Worm (Caenorhabditis elegans) whole organism, dauer: ENCODE data around the gene ceh-87.
"Not testable (repeated sequence)": the region's sequence is repeated elsewhere in the genome, so short reads cannot be mapped to it uniquely, and the experiment has no call there.

Source experiments
- unc-62 ChIP-seq: sonication (generic microtip); optimal IDR thresholded peaks from 2 replicates; lab custom pipeline; 2017; ENCODE audit warnings: missing biosample characterization, missing genetic modification reagents, missing genetic modification characterization

Gene ceh-87

DNA sequence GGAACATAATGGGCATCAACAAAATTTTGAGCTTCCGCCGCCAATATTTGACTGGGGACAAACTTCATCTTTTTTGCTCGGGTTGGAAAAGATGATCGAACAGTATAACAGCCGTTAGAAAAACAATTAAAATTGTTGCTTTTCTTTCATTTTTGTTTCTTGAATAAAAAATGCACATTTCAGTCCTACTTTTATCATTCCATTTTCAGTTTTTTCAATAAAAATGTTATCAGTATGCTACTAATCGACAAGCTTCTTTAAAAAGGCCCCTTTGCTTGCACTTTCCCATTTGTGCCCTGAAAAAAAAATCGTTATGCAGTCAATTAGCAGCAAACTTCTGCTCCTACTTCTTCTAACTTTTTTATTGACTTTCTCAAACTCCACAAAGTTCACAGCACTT, 42.3 kb downstream of the ceh-87 start, which contains the start of gene F22E5.7:
TSS of gene F22E5.7 (plus strand) at position 301 of the 400 bp plus-strand sequence.
- no peak for TF ChIP-seq unc-62 (GFP tag; lab: Kevin White, UChicago)

DNA sequence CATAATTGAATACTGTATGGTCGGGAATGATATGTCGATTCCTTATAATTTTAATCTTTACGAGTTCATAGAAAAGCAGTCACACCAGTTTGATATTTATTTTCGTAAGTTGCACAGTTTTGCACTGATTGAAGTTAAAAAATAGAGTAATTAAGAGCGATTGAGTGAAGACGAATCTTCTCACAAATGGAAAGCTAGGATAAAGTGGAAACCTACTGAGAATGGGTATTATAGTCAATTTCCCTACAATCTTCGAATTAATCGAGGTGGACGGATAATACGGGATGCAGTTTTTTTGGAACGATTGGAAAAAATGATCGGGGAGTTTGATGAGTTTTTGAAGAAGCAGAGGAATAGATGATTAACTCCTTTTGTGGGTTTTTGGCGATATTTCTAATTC, 43.1 kb downstream of the ceh-87 start, which contains the start of gene F22E5.23:
TSS of gene F22E5.23 (plus strand) at position 301 of the 400 bp plus-strand sequence.
- TF ChIP-seq unc-62 (GFP tag; lab: Kevin White, UChicago) = no peak

DNA sequence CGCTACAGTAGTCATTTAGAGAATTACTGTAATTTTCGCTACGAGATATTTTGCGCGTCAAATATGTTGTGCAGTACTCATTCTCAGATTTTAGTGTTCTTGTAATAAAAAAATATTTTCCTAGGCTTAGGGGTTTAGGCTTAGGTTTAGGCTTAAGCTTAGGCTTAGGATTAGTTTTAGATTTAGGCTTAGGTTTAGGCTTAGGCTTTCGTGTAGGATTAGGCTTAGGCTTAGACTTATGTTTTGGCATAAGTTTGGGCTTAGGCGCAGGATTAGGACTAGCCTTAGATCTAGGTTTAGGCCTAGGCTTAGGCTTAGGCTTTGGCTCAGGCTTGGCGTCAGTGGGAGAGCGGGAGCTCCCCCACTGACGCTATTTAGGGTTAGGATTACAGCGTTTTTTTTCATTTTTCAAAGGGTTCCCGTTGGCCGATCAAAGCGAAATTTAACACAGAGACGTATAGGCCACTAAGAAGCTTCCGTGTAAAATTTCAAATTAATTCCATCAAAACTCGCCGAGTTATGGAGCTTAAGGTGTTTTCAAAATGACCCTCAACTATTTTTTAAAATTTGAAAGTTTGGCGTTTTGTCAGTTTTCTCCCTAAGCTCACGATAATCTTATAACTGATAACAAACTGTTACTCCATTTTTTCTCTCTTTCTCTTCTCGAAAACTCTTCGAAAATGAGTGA, 44.6 kb downstream of the ceh-87 start, which contains the start of gene F22E5.8:
TSS of gene F22E5.8 (plus strand) at position 638 of the 688 bp plus-strand sequence.
- not testable (repeated sequence) for TF ChIP-seq unc-62 (GFP tag; lab: Kevin White, UChicago)

DNA sequence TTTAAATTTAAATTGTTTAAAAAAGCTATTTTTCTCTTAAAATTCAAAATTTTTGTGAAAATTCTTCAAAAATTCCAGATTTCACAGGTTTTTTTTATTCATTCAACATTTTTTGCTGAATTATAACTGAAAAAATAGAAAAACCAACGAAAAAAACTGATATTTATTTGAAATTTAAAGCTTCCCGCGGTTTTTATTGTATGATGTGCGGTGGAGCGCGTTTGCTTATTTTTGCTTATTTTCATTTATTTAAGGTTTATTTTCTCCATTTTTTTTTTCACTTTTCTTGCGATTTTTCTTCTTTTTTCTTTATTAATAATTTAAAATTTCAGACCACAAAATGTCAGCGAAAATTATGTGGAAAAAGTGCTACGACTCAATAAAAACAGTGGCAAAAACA, 46.0 kb downstream of the ceh-87 start, which contains the start of gene F22E5.9:
TSS of gene F22E5.9 (plus strand) at position 327 of the 400 bp plus-strand sequence.
- TF ChIP-seq unc-62 (GFP tag; lab: Kevin White, UChicago) = no peak

DNA sequence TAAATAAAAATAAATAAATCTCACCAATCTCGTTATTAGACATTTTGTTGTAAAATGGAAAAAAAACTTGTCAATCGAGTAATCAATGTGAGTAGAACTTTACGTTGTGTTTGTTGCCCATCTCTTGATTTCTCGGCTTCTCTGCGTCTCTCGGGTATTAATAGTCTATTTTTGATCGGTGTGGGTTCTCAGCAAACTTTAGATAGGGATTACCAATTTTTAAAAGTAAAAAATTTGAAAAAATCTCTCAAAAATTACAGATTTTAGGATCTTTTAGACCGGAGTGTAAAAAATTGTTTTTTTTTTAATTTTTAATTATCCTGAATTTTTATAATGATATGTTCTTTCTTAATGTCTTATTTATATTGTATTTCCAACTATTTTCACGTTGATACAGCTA, 46.7 kb downstream of the ceh-87 start, which contains the start of gene F22E5.21:
TSS of gene F22E5.21 (minus strand) at position 101 of the 400 bp plus-strand sequence.
- TF ChIP-seq unc-62 (GFP tag; lab: Kevin White, UChicago) = no peak
